ENCODE assay signal across 3 fruit fly cellular contexts in the genomic region with DNA sequence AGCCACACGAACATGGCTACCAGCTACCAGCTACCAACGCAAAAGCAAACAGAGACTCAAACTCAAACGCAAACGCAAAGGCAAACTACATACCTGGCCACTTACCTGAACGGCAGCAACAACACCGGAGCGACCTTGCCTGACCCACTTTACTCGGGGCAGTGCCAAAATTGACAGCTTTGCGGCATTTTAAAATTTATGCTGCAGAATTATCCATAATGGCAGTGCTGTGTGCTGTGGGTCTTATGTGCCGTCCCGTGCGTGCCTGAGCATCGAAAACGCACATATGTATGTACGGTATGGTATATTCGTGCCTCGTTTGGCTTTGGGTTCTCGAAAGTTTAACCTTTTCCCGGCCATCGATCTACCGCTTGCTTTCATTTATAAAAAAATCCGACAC.
TF ChIP-seq lines count a peak whose summit lies in the region.

No protein-coding gene starts in this region.

- no peak for TF ChIP-seq CTCF in whole organism, embryonic (GFP tag; optimal IDR thresholded peaks at IDR 0.05; lab: Kevin White, UChicago)

TF ChIP-seq in whole organism, embryonic, 481 proteins besides CTCF, POLR2A, EP300 and RAD21:
- TF ChIP-seq CG11093 (GFP tag; IDR thresholded peaks at IDR 0.05; lab: Robert Waterston, UW) = no peak
- TF ChIP-seq CG4617 (GFP tag; optimal IDR thresholded peaks at IDR 0.05; lab: Kevin White, UChicago; ENCODE audit: borderline replicate concordance) = no peak
- no peak for TF ChIP-seq run (tag; optimal IDR thresholded peaks at IDR 0.05; lab: Kevin White, UChicago)
- TF ChIP-seq abd-A (tag; optimal IDR thresholded peaks at IDR 0.05; lab: Kevin White, UChicago) = no peak
- 0 out of 4 replicates have a peak, but pooled peaks have one; percentile 26 for TF ChIP-seq chinmo (GFP tag; IDR thresholded peaks at IDR 0.05; lab: Robert Waterston, UW; ENCODE audit: partially characterized antibody)
- TF ChIP-seq CG14965 (GFP tag; optimal IDR thresholded peaks at IDR 0.05; lab: Kevin White, UChicago; ENCODE audit: borderline replicate concordance) = no peak
- TF ChIP-seq CG8388 (GFP tag; optimal IDR thresholded peaks at IDR 0.05; lab: Kevin White, UChicago) = no peak
- no peak for TF ChIP-seq CG14441 (GFP tag; IDR thresholded peaks at IDR 0.05; lab: Robert Waterston, UW)
- TF ChIP-seq CG8924 (tag; optimal IDR thresholded peaks at IDR 0.05; lab: Kevin White, UChicago) = no peak
- 0 out of 2 replicates have a peak, but pooled peaks have one; percentile 14 for TF ChIP-seq tna (GFP tag; IDR thresholded peaks at IDR 0.05; lab: Robert Waterston, UW; ENCODE audit: partially characterized antibody)
- TF ChIP-seq CG8359 (GFP tag; optimal IDR thresholded peaks at IDR 0.05; lab: Kevin White, UChicago; ENCODE audit: borderline replicate concordance) = no peak
- no peak for TF ChIP-seq CG16815 (GFP tag; optimal IDR thresholded peaks at IDR 0.05; lab: Kevin White, UChicago)
- TF ChIP-seq Sin3A (optimal IDR thresholded peaks at IDR 0.05; lab: Kevin White, UChicago) = no peak
- no peak for TF ChIP-seq lola (GFP tag; optimal IDR thresholded peaks at IDR 0.05; lab: Kevin White, UChicago)
- 0 out of 3 replicates have a peak, but pooled peaks have one; percentile 21 for TF ChIP-seq HLH4C (GFP tag; IDR thresholded peaks at IDR 0.05; lab: Robert Waterston, UW; ENCODE audit: partially characterized antibody)
- TF ChIP-seq ac (GFP tag; optimal IDR thresholded peaks at IDR 0.05; lab: Kevin White, UChicago) = no peak
- no peak for TF ChIP-seq CG10209 (GFP tag; optimal IDR thresholded peaks at IDR 0.05; lab: Kevin White, UChicago)
- TF ChIP-seq Six4 (GFP tag; optimal IDR thresholded peaks at IDR 0.05; lab: Kevin White, UChicago) = no peak
- no peak for TF ChIP-seq CG1792 (GFP tag; optimal IDR thresholded peaks at IDR 0.05; lab: Kevin White, UChicago)
- TF ChIP-seq CG4360 (GFP tag; IDR thresholded peaks at IDR 0.05; lab: Robert Waterston, UW) = 0 out of 2 replicates have a peak, but pooled peaks have one; percentile 21
- TF ChIP-seq CG9797 (GFP tag; optimal IDR thresholded peaks at IDR 0.05; lab: Kevin White, UChicago) = no peak

TF ChIP-seq in whole organism, prepupa, 60 proteins besides CTCF, POLR2A, EP300 and RAD21:
- TF ChIP-seq ss (GFP tag; optimal IDR thresholded peaks at IDR 0.05; lab: Kevin White, UChicago) = peak in 1 of 2 experiments; percentile 70
- no peak for TF ChIP-seq Hr4 (GFP tag; optimal IDR thresholded peaks at IDR 0.05; lab: Kevin White, UChicago)
- no peak for TF ChIP-seq Met (GFP tag; optimal IDR thresholded peaks at IDR 0.05; lab: Kevin White, UChicago)
- no peak for TF ChIP-seq vri (GFP tag; optimal IDR thresholded peaks at IDR 0.05; lab: Kevin White, UChicago)
- TF ChIP-seq CG6854 (GFP tag; optimal IDR thresholded peaks at IDR 0.05; lab: Kevin White, UChicago) = peak; percentile 57
- no peak for TF ChIP-seq CG8632 (GFP tag; optimal IDR thresholded peaks at IDR 0.05; lab: Kevin White, UChicago)
- TF ChIP-seq Smox (GFP tag; optimal IDR thresholded peaks at IDR 0.05; lab: Kevin White, UChicago) = no peak
- TF ChIP-seq CG16779 (tag; optimal IDR thresholded peaks at IDR 0.05; lab: Kevin White, UChicago) = no peak
- no peak for TF ChIP-seq topi (GFP tag; optimal IDR thresholded peaks at IDR 0.05; lab: Kevin White, UChicago)
- TF ChIP-seq Blimp-1 (GFP tag; optimal IDR thresholded peaks at IDR 0.05; lab: Kevin White, UChicago) = no peak
- no peak for TF ChIP-seq Sox14 (GFP tag; optimal IDR thresholded peaks at IDR 0.05; lab: Kevin White, UChicago)
- TF ChIP-seq Ets96B (tag; optimal IDR thresholded peaks at IDR 0.05; lab: Kevin White, UChicago) = no peak
- peak; percentile 24 for TF ChIP-seq Eip78C (GFP tag; lab: Kevin White, UChicago)
- no peak for TF ChIP-seq CG34406 (GFP tag; optimal IDR thresholded peaks at IDR 0.05; lab: Kevin White, UChicago)
- no peak for TF ChIP-seq lz (GFP tag; optimal IDR thresholded peaks at IDR 0.05; lab: Kevin White, UChicago)
- TF ChIP-seq CG6792 (GFP tag; optimal IDR thresholded peaks at IDR 0.05; lab: Kevin White, UChicago) = no peak
- no peak for TF ChIP-seq achi (GFP tag; optimal IDR thresholded peaks at IDR 0.05; lab: Kevin White, UChicago)
- peak; percentile 56 for TF ChIP-seq svp (GFP tag; lab: Kevin White, UChicago)
- no peak for TF ChIP-seq Ets21C (GFP tag; optimal IDR thresholded peaks at IDR 0.05; lab: Kevin White, UChicago)

TF ChIP-seq in whole organism, wandering third instar larva, 38 proteins besides CTCF, POLR2A, EP300 and RAD21:
- TF ChIP-seq Hr83 (GFP tag; optimal IDR thresholded peaks at IDR 0.05; lab: Kevin White, UChicago; ENCODE audit: poor library complexity, severe bottlenecking) (no peak), Rel (GFP tag; optimal IDR thresholded peaks at IDR 0.05; lab: Kevin White, UChicago) (peak; percentile 8), Rel (tag; optimal IDR thresholded peaks at IDR 0.05; lab: Kevin White, UChicago) (no peak)
